Fruit fly (Drosophila melanogaster): ENCODE measurements around the gene Try29F.

Try29F gene

dm6 chr2L:9019438-9019837 lies 21.1 kb downstream of the Try29F start:
- TF ChIP-seq CTCF (optimal IDR thresholded peaks at IDR 0.05), result no peak
- TF ChIP-seq CG8478 (optimal IDR thresholded peaks at IDR 0.05), result no peak

- TF ChIP-seq CTCF (optimal IDR thresholded peaks at IDR 0.05), result no peak
- no peak for TF ChIP-seq CG8478 (optimal IDR thresholded peaks at IDR 0.05)
These were observed 27.8 kb downstream of the Try29F start for dm6 chr2L:9026157-9026556.

- no peak for TF ChIP-seq CG8478 (optimal IDR thresholded peaks at IDR 0.05)
- TF ChIP-seq CTCF (optimal IDR thresholded peaks at IDR 0.05), result no peak
These were observed 33.4 kb downstream of the Try29F start, which contains the start of gene CG9582 for dm6 chr2L:9031736-9032135. TSS of gene CG9582 (minus strand) at chr2L:9031836.
